Fruit fly (Drosophila melanogaster) whole organism, adult: Measurements from ENCODE around the gene Galk.

Experiments
- CG11617 ChIP-seq: fragments of 200-800 bp; sonication (Bioruptor generic); optimal IDR thresholded peaks from 2 replicates; lab custom pipeline; 2017; ENCODE audit warnings: mild to moderate bottlenecking, missing biosample characterization, missing genetic modification reagents, missing genetic modification characterization
- CG12768 ChIP-seq: fragments of 200-800 bp; sonication (Bioruptor generic); optimal IDR thresholded peaks from 2 replicates; lab custom pipeline; 2017; ENCODE audit warnings: missing biosample characterization, missing genetic modification characterization, mild to moderate bottlenecking, moderate library complexity, missing genetic modification reagents
- CG14711 ChIP-seq: fragments of 200-800 bp; sonication (Bioruptor generic); optimal IDR thresholded peaks from 2 replicates; lab custom pipeline; 2018; ENCODE audit warnings: missing biosample characterization, mild to moderate bottlenecking, missing genetic modification characterization, moderate library complexity
- CG1620 ChIP-seq: fragments of 200-800 bp; sonication (Bioruptor generic); optimal IDR thresholded peaks from 2 replicates; lab custom pipeline; 2016; ENCODE audit warnings: missing biosample characterization, missing genetic modification characterization
- CG33017 ChIP-seq: fragments of 200-800 bp; sonication (Bioruptor generic); optimal IDR thresholded peaks from 2 replicates; lab custom pipeline; 2018; ENCODE audit warnings: missing biosample characterization, mild to moderate bottlenecking, missing genetic modification characterization, moderate library complexity
- CG5204 ChIP-seq: fragments of 200-800 bp; sonication (Bioruptor generic); optimal IDR thresholded peaks from 2 replicates; lab custom pipeline; 2016; ENCODE audit warnings: missing biosample characterization, missing genetic modification characterization
- CG7045 ChIP-seq: fragments of 200-800 bp; sonication (Bioruptor generic); optimal IDR thresholded peaks from 2 replicates; lab custom pipeline; 2017; ENCODE audit warnings: missing biosample characterization, mild to moderate bottlenecking, missing genetic modification characterization
- CG7101 ChIP-seq: fragments of 200-800 bp; sonication (Bioruptor generic); optimal IDR thresholded peaks from 2 replicates; lab custom pipeline; 2018; ENCODE audit warnings: missing biosample characterization, mild to moderate bottlenecking, missing genetic modification characterization, moderate library complexity
- Clk ChIP-seq: fragments of 200-800 bp; sonication (Bioruptor generic); optimal IDR thresholded peaks from 2 replicates; lab custom pipeline; 2017; ENCODE audit warnings: missing biosample characterization, missing genetic modification characterization
- Crg-1 ChIP-seq: fragments of 200-800 bp; sonication (Bioruptor generic); optimal IDR thresholded peaks from 2 replicates; lab custom pipeline; 2016; ENCODE audit warnings: missing biosample characterization, missing genetic modification characterization
- Hr96 ChIP-seq: fragments of 200-800 bp; sonication (Bioruptor generic); optimal IDR thresholded peaks from 2 replicates; lab custom pipeline; 2016; ENCODE audit warnings: missing biosample characterization, missing genetic modification characterization
- Mnt ChIP-seq: fragments of 200-800 bp; sonication (Bioruptor generic); optimal IDR thresholded peaks from 2 replicates; lab custom pipeline; 2016; ENCODE audit warnings: missing biosample characterization, mild to moderate bottlenecking, missing genetic modification characterization
- bab1 ChIP-seq: fragments of 200-800 bp; sonication (Bioruptor generic); optimal IDR thresholded peaks from 3 replicates; lab custom pipeline; 2019; ENCODE audit warnings: missing biosample characterization, mild to moderate bottlenecking, missing genetic modification characterization, moderate library complexity
- cic ChIP-seq: fragments of 200-800 bp; sonication (Bioruptor generic); optimal IDR thresholded peaks from 2 replicates; lab custom pipeline; 2017; ENCODE audit warnings: missing biosample characterization, mild to moderate bottlenecking, missing genetic modification characterization, moderate library complexity
- cnc ChIP-seq, 2 experiments: fragments of >200 bp; optimal IDR thresholded peaks; 2 replicates each; lab custom pipeline; 2017
- kay ChIP-seq: fragments of 200-800 bp; sonication (Bioruptor generic); peaks from one replicate; lab custom pipeline; 2016; ENCODE audit warnings: missing biosample characterization, missing genetic modification characterization, borderline replicate concordance
- ovo ChIP-seq: fragments of 200-800 bp; sonication (Bioruptor generic); optimal IDR thresholded peaks from 2 replicates; lab custom pipeline; 2016; ENCODE audit warnings: missing biosample characterization, missing genetic modification characterization
- pad ChIP-seq: fragments of 200-800 bp; sonication (Bioruptor generic); optimal IDR thresholded peaks from 3 replicates; lab custom pipeline; 2017; ENCODE audit warnings: missing biosample characterization, missing genetic modification characterization, mild to moderate bottlenecking, moderate library complexity, missing genetic modification reagents
- tj ChIP-seq: fragments of 200-800 bp; sonication (Bioruptor generic); optimal IDR thresholded peaks from 3 replicates; lab custom pipeline; 2017; ENCODE audit warnings: missing biosample characterization, mild to moderate bottlenecking, missing genetic modification characterization, moderate library complexity
- toe ChIP-seq: fragments of 200-800 bp; sonication (Bioruptor generic); optimal IDR thresholded peaks from 2 replicates; lab custom pipeline; 2016; ENCODE audit warnings: missing biosample characterization, missing genetic modification characterization

The Galk gene

dm6 chr3L:8968437-8968836, 17.5 kb downstream of the Galk start, which contains the start of gene CG5026:
TSS of gene CG5026 (plus strand) at chr3L:8968528.
- TF ChIP-seq toe (GFP tag; lab: Kevin White, UChicago) (no peak), ovo (GFP tag; lab: Kevin White, UChicago) (peak; percentile 75), CG1620 (no peak), tj (GFP tag; lab: Kevin White, UChicago) (no peak), CG7101 (peak; percentile 35), cic (peak; percentile 53), Hr96 (GFP tag; lab: Kevin White, UChicago) (no peak), CG11617 (GFP tag; lab: Kevin White, UChicago) (peak; percentile 41), CG33017 (no peak), CG14711 (peak; percentile 51), CG7045 (no peak), kay (GFP tag; lab: Kevin White, UChicago) (no peak), Clk (no peak), cnc (optimal IDR thresholded peaks at IDR 0.05; lab: Kevin White, UChicago) (no peak), Crg-1 (GFP tag; lab: Kevin White, UChicago) (no peak), CG5204 (GFP tag; lab: Kevin White, UChicago) (no peak), Mnt (GFP tag; lab: Kevin White, UChicago) (peak; percentile 36), pad (peak; percentile 19), CG12768 (GFP tag; lab: Kevin White, UChicago) (peak; percentile 13), bab1 (GFP tag; lab: Kevin White, UChicago) (peak; percentile 69)

- peak; percentile 30 for TF ChIP-seq bab1 (GFP tag; lab: Kevin White, UChicago)
- TF ChIP-seq CG1620, result no peak
- TF ChIP-seq kay (GFP tag; lab: Kevin White, UChicago), result no peak
Measured at dm6 chr3L:8966324-8967011, 19.4 kb downstream of the Galk start, which contains the start of the genes CG5653 and CG5021. TSS of gene CG5653 (minus strand) at chr3L:8966374. TSS of gene CG5021 (plus strand) at chr3L:8966829.

dm6 chr3L:8964458-8964857, 21.4 kb downstream of the Galk start, which contains the start of gene ValRS-m:
TSS of gene ValRS-m (minus strand) at chr3L:8964769.
- no peak for TF ChIP-seq CG7101
- no peak for TF ChIP-seq CG1620
- TF ChIP-seq CG14711, result no peak
- TF ChIP-seq kay (GFP tag; lab: Kevin White, UChicago), result no peak
- TF ChIP-seq Crg-1 (GFP tag; lab: Kevin White, UChicago), result no peak
- no peak for TF ChIP-seq CG11617 (GFP tag; lab: Kevin White, UChicago)
- TF ChIP-seq cnc (optimal IDR thresholded peaks at IDR 0.05; lab: Kevin White, UChicago), result no peak
- TF ChIP-seq tj (GFP tag; lab: Kevin White, UChicago), result no peak
- no peak for TF ChIP-seq CG33017
- TF ChIP-seq CG5204 (GFP tag; lab: Kevin White, UChicago), result no peak
- TF ChIP-seq Mnt (GFP tag; lab: Kevin White, UChicago), result no peak
- no peak for TF ChIP-seq Hr96 (GFP tag; lab: Kevin White, UChicago)
- TF ChIP-seq CG7045, result no peak
- TF ChIP-seq Clk, result no peak
- TF ChIP-seq ovo (GFP tag; lab: Kevin White, UChicago), result no peak
- TF ChIP-seq bab1 (GFP tag; lab: Kevin White, UChicago), result no peak
- TF ChIP-seq toe (GFP tag; lab: Kevin White, UChicago), result no peak
- TF ChIP-seq CG12768 (GFP tag; lab: Kevin White, UChicago), result no peak
- TF ChIP-seq cic, result no peak
- TF ChIP-seq pad, result no peak

dm6 chr3L:8958557-8958956, 27.3 kb downstream of the Galk start, which contains the start of gene CG13313:
TSS of gene CG13313 (plus strand) at chr3L:8958857.
- TF ChIP-seq kay (GFP tag; lab: Kevin White, UChicago) (no peak), CG7101 (no peak), CG14711 (no peak), CG5204 (GFP tag; lab: Kevin White, UChicago) (no peak), bab1 (GFP tag; lab: Kevin White, UChicago) (no peak), Mnt (GFP tag; lab: Kevin White, UChicago) (no peak), pad (no peak), CG7045 (no peak), ovo (GFP tag; lab: Kevin White, UChicago) (no peak), cic (no peak), Hr96 (GFP tag; lab: Kevin White, UChicago) (no peak), Crg-1 (GFP tag; lab: Kevin White, UChicago) (no peak), tj (GFP tag; lab: Kevin White, UChicago) (no peak), cnc (optimal IDR thresholded peaks at IDR 0.05; lab: Kevin White, UChicago) (no peak)

dm6 chr3L:8956669-8957068, 29.2 kb downstream of the Galk start, which contains the start of gene mRpL12:
TSS of gene mRpL12 (plus strand) at chr3L:8956791.
- TF ChIP-seq bab1 (GFP tag; lab: Kevin White, UChicago) (no peak), kay (GFP tag; lab: Kevin White, UChicago) (peak; percentile 4), Hr96 (GFP tag; lab: Kevin White, UChicago) (no peak), Mnt (GFP tag; lab: Kevin White, UChicago) (peak; percentile 4), CG7045 (no peak), Clk (no peak), CG33017 (no peak)

- TF ChIP-seq cnc (optimal IDR thresholded peaks at IDR 0.05; lab: Kevin White, UChicago), result no peak
- TF ChIP-seq cic, result no peak
- no peak for TF ChIP-seq CG7101
- TF ChIP-seq Crg-1 (GFP tag; lab: Kevin White, UChicago), result no peak
- TF ChIP-seq bab1 (GFP tag; lab: Kevin White, UChicago), result no peak
- no peak for TF ChIP-seq toe (GFP tag; lab: Kevin White, UChicago)
- TF ChIP-seq pad, result no peak
- no peak for TF ChIP-seq CG5204 (GFP tag; lab: Kevin White, UChicago)
Measured at dm6 chr3L:8955199-8955598, 30.7 kb downstream of the Galk start.
